Fruit fly (Drosophila melanogaster): ENCODE results near the gene CG3868.

DNA sequence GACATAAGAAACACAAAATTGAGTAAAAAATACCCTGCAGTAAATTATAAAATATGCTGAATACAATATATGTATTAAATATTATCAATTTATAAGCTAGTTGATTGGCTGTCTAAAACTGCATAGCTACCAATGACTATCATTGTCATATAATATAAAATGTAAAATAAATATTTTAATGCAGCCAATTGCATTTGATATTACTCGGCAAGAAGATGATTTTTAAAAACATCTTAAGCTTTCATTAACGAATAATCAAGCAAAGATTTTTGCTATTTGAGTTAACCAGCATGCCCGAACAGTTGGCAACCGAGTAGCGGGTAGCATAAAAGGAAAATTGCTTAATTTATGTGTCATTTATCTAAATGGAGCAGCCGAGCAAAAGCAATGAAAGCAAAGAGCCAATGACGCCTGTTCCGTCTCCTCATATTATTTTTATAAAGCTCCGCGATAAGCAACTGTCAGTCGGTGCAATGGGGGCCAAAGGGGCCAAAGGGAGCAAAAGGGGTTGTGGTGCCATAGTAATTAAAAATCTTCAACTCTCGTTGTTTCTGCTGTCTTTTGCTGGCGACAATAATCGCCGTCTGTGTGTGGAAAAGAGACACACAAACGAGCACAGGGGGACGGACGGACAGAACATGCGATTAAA is 39.3 kb downstream of the CG3868 start:
- TF ChIP-seq psq (optimal IDR thresholded peaks at IDR 0.05) = no peak
- no peak for TF ChIP-seq CG8478 (optimal IDR thresholded peaks at IDR 0.05)
- no peak for TF ChIP-seq usp (GFP tag; optimal IDR thresholded peaks at IDR 0.05)
- TF ChIP-seq EcR (GFP tag; optimal IDR thresholded peaks at IDR 0.05) = no peak
- no peak for TF ChIP-seq Dll (optimal IDR thresholded peaks at IDR 0.05)

Data from whole organism.